Worm (Caenorhabditis elegans) whole organism, L1 larva: ENCODE measurements around the gene sym-3.

Experiments
- C04F5.9 ChIP-seq: sonication (generic microtip); optimal IDR thresholded peaks from 2 replicates; lab custom pipeline; 2016; ENCODE audit warnings: missing genetic modification characterization, missing compliant biosample characterization
- C16A3.4 ChIP-seq: fragments of 150-350 bp; optimal IDR thresholded peaks from 2 replicates; lab custom pipeline; 2014; ENCODE audit warnings: missing biosample characterization, missing genetic modification characterization
- C34B4.2 ChIP-seq: sonication (generic microtip); optimal IDR thresholded peaks from 2 replicates; lab custom pipeline; 2017; ENCODE audit warnings: mild to moderate bottlenecking, missing genetic modification characterization, missing compliant biosample characterization
- F16B12.6 ChIP-seq: fragments of 150-350 bp; optimal IDR thresholded peaks from 2 replicates; lab custom pipeline; 2014; ENCODE audit warnings: missing biosample characterization, missing genetic modification characterization
- Y116A8C.19 ChIP-seq: sonication (generic microtip); optimal IDR thresholded peaks from 2 replicates; lab custom pipeline; 2016; ENCODE audit warnings: missing compliant biosample characterization, missing genetic modification characterization, borderline replicate concordance
- aly-2 ChIP-seq: fragments of 150-350 bp; optimal IDR thresholded peaks from 2 replicates; lab custom pipeline; 2014; ENCODE audit warnings: missing biosample characterization, missing genetic modification characterization
- ama-1 ChIP-seq: fragments of 150-350 bp; optimal IDR thresholded peaks from 2 replicates; lab custom pipeline; 2014
- ceh-63 ChIP-seq: fragments of 200-800 bp; sonication (Bioruptor generic); optimal IDR thresholded peaks from 2 replicates; lab custom pipeline; 2018; ENCODE audit warnings: mild to moderate bottlenecking, missing genetic modification characterization, missing compliant biosample characterization
- ceh-8 ChIP-seq: fragments of 200-800 bp; sonication (Bioruptor generic); optimal IDR thresholded peaks from 2 replicates; lab custom pipeline; 2018; ENCODE audit warnings: mild to moderate bottlenecking, missing genetic modification characterization, moderate library complexity, missing compliant biosample characterization
- ceh-88 ChIP-seq: fragments of 200-800 bp; sonication (Bioruptor generic); IDR thresholded peaks from 2 replicates; pipeline ENCODE4 v1.3.6; 2022; ENCODE audit warnings: missing genetic modification characterization, missing compliant biosample characterization
- dpl-1 ChIP-seq, 3 experiments: fragments of 150-350 bp in 2 of 3; sonication (generic microtip) in 1 of 3; optimal IDR thresholded peaks; 2 replicates each; lab custom pipeline; 2014 to 2017; ENCODE audit warnings: missing biosample characterization in 3 of 3, missing genetic modification characterization in 3 of 3, missing genetic modification reagents in 3 of 3
- dsc-1 ChIP-seq: sonication (generic microtip); optimal IDR thresholded peaks from 2 replicates; lab custom pipeline; 2016; ENCODE audit warnings: mild to moderate bottlenecking, missing genetic modification characterization, missing compliant biosample characterization
- egl-13 ChIP-seq: sonication (generic microtip); optimal IDR thresholded peaks from 2 replicates; lab custom pipeline; 2016; ENCODE audit warnings: missing genotype, missing genetic modification reagents, missing genetic modification characterization, missing compliant biosample characterization
- elt-3 ChIP-seq, 6 experiments: fragments of 150-350 bp in 1 of 6; sonication (generic microtip); optimal IDR thresholded peaks; 2 replicates each; lab custom pipeline; 2017 to 2018; ENCODE audit warnings: missing biosample characterization in 6 of 6, missing genetic modification characterization in 6 of 6, inconsistent platforms in 1 of 6
- ets-5 ChIP-seq: fragments of 200-800 bp; sonication (Bioruptor generic); IDR thresholded peaks from 2 replicates; pipeline ENCODE4 v1.3.6; 2022; ENCODE audit warnings: missing genetic modification characterization, missing compliant biosample characterization
- fkh-4 ChIP-seq: sonication (generic microtip); optimal IDR thresholded peaks from 2 replicates; lab custom pipeline; 2016; ENCODE audit warnings: missing compliant biosample characterization, missing genetic modification characterization, borderline replicate concordance
- fkh-8 ChIP-seq: sonication (generic microtip); optimal IDR thresholded peaks from 2 replicates; lab custom pipeline; 2016; ENCODE audit warnings: mild to moderate bottlenecking, missing genetic modification characterization, missing compliant biosample characterization
- fos-1 ChIP-seq: fragments of 150-350 bp; optimal IDR thresholded peaks from 2 replicates; lab custom pipeline; 2014; ENCODE audit warnings: missing biosample characterization, missing genetic modification characterization
- grh-1 ChIP-seq: fragments of 200-800 bp; sonication (Bioruptor generic); IDR thresholded peaks from 2 replicates; pipeline ENCODE4 v1.3.6; 2022; ENCODE audit warnings: missing genetic modification reagents, missing genetic modification characterization, missing compliant biosample characterization
- hlh-17 ChIP-seq: fragments of 200-800 bp; sonication (Bioruptor generic); optimal IDR thresholded peaks from 2 replicates; lab custom pipeline; 2018; ENCODE audit warnings: missing genetic modification characterization, mild to moderate bottlenecking, missing compliant biosample characterization, moderate library complexity, borderline replicate concordance
- hpl-2 ChIP-seq: fragments of 150-350 bp; optimal IDR thresholded peaks from 2 replicates; lab custom pipeline; 2014; ENCODE audit warnings: missing biosample characterization, missing genetic modification reagents, missing genetic modification characterization
- irx-1 ChIP-seq: sonication (generic microtip); optimal IDR thresholded peaks from 2 replicates; lab custom pipeline; 2016; ENCODE audit warnings: missing genetic modification characterization, missing compliant biosample characterization
- lin-13 ChIP-seq: fragments of 150-350 bp; optimal IDR thresholded peaks from 2 replicates; lab custom pipeline; 2014; ENCODE audit warnings: missing biosample characterization, missing genetic modification reagents, missing genetic modification characterization
- lin-14 ChIP-seq: fragments of 200-800 bp; sonication (Bioruptor generic); optimal IDR thresholded peaks from 2 replicates; lab custom pipeline; 2018; ENCODE audit warnings: mild to moderate bottlenecking, missing genetic modification characterization, moderate library complexity, missing compliant biosample characterization
- lin-39 ChIP-seq: fragments of 150-350 bp; optimal IDR thresholded peaks from 2 replicates; lab custom pipeline; 2014; ENCODE audit warnings: missing biosample characterization, missing genetic modification reagents, missing genetic modification characterization
- mab-9 ChIP-seq: fragments of 200-800 bp; sonication (Bioruptor generic); IDR thresholded peaks from 2 replicates; pipeline ENCODE4 v1.3.6; 2022; ENCODE audit warnings: missing genetic modification reagents, missing genetic modification characterization, missing compliant biosample characterization
- mdl-1 ChIP-seq, 2 experiments: fragments of 150-350 bp; optimal IDR thresholded peaks; 2 replicates each; lab custom pipeline; 2014 to 2017; ENCODE audit warnings: missing biosample characterization in 2 of 2, missing genetic modification characterization in 2 of 2, inconsistent platforms in 1 of 2
- mep-1 ChIP-seq: fragments of 150-350 bp; optimal IDR thresholded peaks from 2 replicates; lab custom pipeline; 2014; ENCODE audit warnings: missing biosample characterization, missing genetic modification characterization
- nhr-12 ChIP-seq: sonication (generic microtip); optimal IDR thresholded peaks from 2 replicates; lab custom pipeline; 2017; ENCODE audit warnings: missing biosample characterization, missing genetic modification characterization
- nhr-19 ChIP-seq: fragments of 200-800 bp; sonication (Bioruptor generic); conservative IDR thresholded peaks from 2 replicates; pipeline ENCODE4 v1.3.6; 2022; ENCODE audit warnings: missing genetic modification characterization, missing compliant biosample characterization
- nhr-20 ChIP-seq: sonication (generic microtip); optimal IDR thresholded peaks from 2 replicates; lab custom pipeline; 2016; ENCODE audit warnings: mild to moderate bottlenecking, missing genetic modification characterization, missing compliant biosample characterization
- nhr-47 ChIP-seq: sonication (generic microtip); optimal IDR thresholded peaks from 2 replicates; lab custom pipeline; 2016; ENCODE audit warnings: mild to moderate bottlenecking, missing genetic modification characterization, moderate library complexity, missing compliant biosample characterization
- nhr-71 ChIP-seq: sonication (generic microtip); optimal IDR thresholded peaks from 2 replicates; lab custom pipeline; 2016; ENCODE audit warnings: mild to moderate bottlenecking, missing genetic modification characterization, moderate library complexity, missing compliant biosample characterization
- nhr-77 ChIP-seq: fragments of 150-350 bp; optimal IDR thresholded peaks from 2 replicates; lab custom pipeline; 2014; ENCODE audit warnings: missing biosample characterization, missing genetic modification characterization
- nhr-85 ChIP-seq: sonication (generic microtip); peaks from one replicate; lab custom pipeline; 2016; ENCODE audit warnings: missing genetic modification characterization, inconsistent platforms, missing compliant biosample characterization
- nhr-90 ChIP-seq: sonication (generic microtip); optimal IDR thresholded peaks from 2 replicates; lab custom pipeline; 2016; ENCODE audit warnings: mild to moderate bottlenecking, missing genetic modification characterization, missing compliant biosample characterization; ENCODE audit not compliant: poor library complexity
- snpc-4 ChIP-seq: fragments of 150-350 bp; optimal IDR thresholded peaks from 2 replicates; lab custom pipeline; 2014; ENCODE audit warnings: missing biosample characterization, missing genetic modification characterization
- swsn-7 ChIP-seq: sonication (generic microtip); optimal IDR thresholded peaks from 2 replicates; lab custom pipeline; 2016; ENCODE audit warnings: missing genetic modification characterization, missing compliant biosample characterization
- tlp-1 ChIP-seq: fragments of 150-350 bp; optimal IDR thresholded peaks from 2 replicates; lab custom pipeline; 2014; ENCODE audit warnings: missing biosample characterization, missing genetic modification characterization
- zag-1 ChIP-seq: fragments of 150-350 bp; optimal IDR thresholded peaks from 2 replicates; lab custom pipeline; 2014; ENCODE audit warnings: missing biosample characterization, missing genetic modification characterization

Gene sym-3

DNA sequence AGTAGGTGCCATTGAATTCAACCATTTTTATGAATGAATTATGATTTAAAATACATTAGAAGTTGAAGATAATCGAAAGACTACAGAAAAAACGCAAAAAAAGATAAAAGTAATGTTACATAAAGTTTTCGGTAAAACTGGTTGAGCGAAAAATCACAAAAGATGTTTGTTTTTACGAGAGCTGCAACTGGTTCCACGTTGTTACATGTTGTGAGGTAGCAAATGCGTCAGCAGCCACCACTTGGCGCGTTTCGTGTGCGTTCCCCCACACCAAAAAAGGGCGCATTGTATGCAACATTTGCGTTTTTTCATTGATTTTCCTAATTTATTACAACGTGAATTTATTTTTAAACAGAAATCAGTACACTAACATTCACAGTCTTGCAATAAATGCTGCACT is 8.6 kb downstream of the sym-3 start, which contains the start of gene gakh-1 (continued):
- TF ChIP-seq nhr-20 (tag; lab: Kevin White, UChicago) (peak; percentile 79), ceh-88 (GFP tag; lab: Robert Waterston, UW) (peak; percentile 46; the same call in 1 of the 2 replicates), egl-13 (peak; percentile 28), ceh-63 (GFP tag; lab: Kevin White, UChicago) (no peak), fos-1 (peak; percentile 1), grh-1 (GFP tag; lab: Robert Waterston, UW) (peak; percentile 85), irx-1 (tag; lab: Kevin White, UChicago) (peak; percentile 80), dsc-1 (tag; lab: Kevin White, UChicago) (peak; percentile 74), nhr-19 (GFP tag; lab: Robert Waterston, UW) (peak; percentile 63), elt-3 (tag; optimal IDR thresholded peaks at IDR 0.05; lab: Kevin White, UChicago) (peak in 2 of 6 experiments; percentile 2 to 18), mdl-1 (tag; optimal IDR thresholded peaks at IDR 0.05; lab: Kevin White, UChicago) (peak in 1 of 2 experiments; percentile 81), swsn-7 (tag; lab: Kevin White, UChicago) (peak; percentile 75), mep-1 (tag; lab: Kevin White, UChicago) (peak; percentile 60), C16A3.4 (tag; lab: Kevin White, UChicago) (peak; percentile 25), lin-13 (peak; percentile 47), C04F5.9 (tag; lab: Kevin White, UChicago) (no peak), ets-5 (GFP tag; lab: Robert Waterston, UW) (no peak), zag-1 (tag; lab: Kevin White, UChicago) (peak; percentile 23), lin-39 (tag; lab: Kevin White, UChicago) (peak; percentile 51), F16B12.6 (tag; lab: Kevin White, UChicago) (peak; percentile 28), nhr-90 (tag; lab: Kevin White, UChicago) (peak; percentile 62), fkh-4 (no peak), nhr-47 (tag; lab: Kevin White, UChicago) (peak; percentile 83), nhr-77 (peak; percentile 46), dpl-1 (GFP tag; optimal IDR thresholded peaks at IDR 0.05; lab: Kevin White, UChicago) (peak; percentile 17 to 65 (median 56)), Y116A8C.19 (no peak), aly-2 (tag; lab: Kevin White, UChicago) (no peak), C34B4.2 (tag; lab: Kevin White, UChicago) (no peak), hpl-2 (no peak), nhr-71 (peak; percentile 85), ceh-8 (peak; percentile 51)

DNA sequence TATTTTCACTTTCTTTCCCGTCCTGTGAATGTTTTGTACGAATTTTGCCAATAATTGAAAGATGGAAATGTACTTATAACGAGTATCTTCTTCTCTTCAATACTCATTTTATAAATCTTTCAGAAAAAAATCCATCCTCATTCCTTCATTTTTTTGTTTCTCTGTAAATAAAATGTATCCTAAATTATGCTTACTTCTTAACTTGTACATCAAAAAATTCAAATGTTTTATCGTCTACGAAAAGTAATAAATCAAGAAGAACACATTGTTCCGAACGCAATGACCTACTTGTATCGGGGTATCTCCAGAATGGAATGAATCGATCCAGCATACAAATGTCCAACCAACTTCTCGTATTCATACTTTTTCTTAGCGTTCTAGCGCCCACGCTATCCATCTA is 12.6 kb downstream of the sym-3 start, which contains the start of gene F46G11.6:
F46G11.6 (plus strand) TSS at position 301 of the 400 bp plus-strand sequence.
- no peak for TF ChIP-seq ama-1 (lab: Kevin White, UChicago)

DNA sequence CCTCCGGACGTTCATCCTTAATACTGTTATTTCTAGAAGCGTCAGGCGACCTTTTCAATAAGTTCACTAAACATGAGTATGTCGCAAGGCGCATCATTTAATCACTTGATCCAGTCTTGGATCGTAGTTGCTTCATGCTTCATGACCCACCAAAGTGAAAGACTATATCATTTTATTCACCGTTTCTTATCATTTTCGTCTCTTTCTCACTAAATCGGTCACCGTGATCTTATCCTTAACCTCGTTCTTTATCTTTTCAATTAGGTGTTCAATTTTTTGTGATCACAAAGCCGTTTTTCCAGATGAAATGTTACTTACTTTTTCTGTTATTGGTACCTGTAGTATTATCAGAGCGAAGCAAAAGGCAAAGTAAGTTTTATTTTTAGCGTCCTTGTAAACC is 14.3 kb downstream of the sym-3 start, which contains the start of gene F46G11.2:
F46G11.2 (plus strand) TSS at position 301 of the 400 bp plus-strand sequence.
- TF ChIP-seq nhr-12: no peak
- no peak for TF ChIP-seq nhr-20 (tag; lab: Kevin White, UChicago)
- no peak for TF ChIP-seq snpc-4 (tag; lab: Kevin White, UChicago)
- TF ChIP-seq mab-9 (GFP tag; lab: Robert Waterston, UW): no peak
- no peak for TF ChIP-seq nhr-90 (tag; lab: Kevin White, UChicago)
- no peak for TF ChIP-seq mep-1 (tag; lab: Kevin White, UChicago)
- no peak for TF ChIP-seq hlh-17 (GFP tag; lab: Kevin White, UChicago)
- TF ChIP-seq ama-1 (lab: Kevin White, UChicago): no peak
- TF ChIP-seq fkh-8: no peak
- TF ChIP-seq dsc-1 (tag; lab: Kevin White, UChicago): no peak
- TF ChIP-seq nhr-85 (tag; lab: Kevin White, UChicago): no peak
- no peak for TF ChIP-seq tlp-1
- no peak for TF ChIP-seq elt-3 (tag; optimal IDR thresholded peaks at IDR 0.05; lab: Kevin White, UChicago)
- no peak for TF ChIP-seq lin-14
- TF ChIP-seq, all 84 proteins: peak for 0
